Fruit fly (Drosophila melanogaster) Kc167 (cell line): ENCODE results near the gene CG33252.

ENCODE experiments used
- Myc ChIP-seq: fragments of >200 bp; optimal IDR thresholded peaks from 2 replicates; lab custom pipeline; 2017; ENCODE audit warnings: missing external identifiers
- Sin3A ChIP-seq: fragments of >200 bp; optimal IDR thresholded peaks from 2 replicates; lab custom pipeline; 2018; ENCODE audit warnings: missing external identifiers
- h ChIP-seq: fragments of >200 bp; optimal IDR thresholded peaks from 3 replicates; lab custom pipeline; 2018; ENCODE audit warnings: missing external identifiers
- insv ChIP-seq: fragments of >200 bp; optimal IDR thresholded peaks from 3 replicates; lab custom pipeline; 2018; ENCODE audit warnings: missing external identifiers
- psq ChIP-seq: fragments of >200 bp; optimal IDR thresholded peaks from 2 replicates; lab custom pipeline; 2017; ENCODE audit warnings: missing external identifiers
- ttk ChIP-seq: sonication (Bioruptor generic); optimal IDR thresholded peaks from 2 replicates; lab custom pipeline; 2017; ENCODE audit warnings: missing external identifiers

Gene CG33252

DNA sequence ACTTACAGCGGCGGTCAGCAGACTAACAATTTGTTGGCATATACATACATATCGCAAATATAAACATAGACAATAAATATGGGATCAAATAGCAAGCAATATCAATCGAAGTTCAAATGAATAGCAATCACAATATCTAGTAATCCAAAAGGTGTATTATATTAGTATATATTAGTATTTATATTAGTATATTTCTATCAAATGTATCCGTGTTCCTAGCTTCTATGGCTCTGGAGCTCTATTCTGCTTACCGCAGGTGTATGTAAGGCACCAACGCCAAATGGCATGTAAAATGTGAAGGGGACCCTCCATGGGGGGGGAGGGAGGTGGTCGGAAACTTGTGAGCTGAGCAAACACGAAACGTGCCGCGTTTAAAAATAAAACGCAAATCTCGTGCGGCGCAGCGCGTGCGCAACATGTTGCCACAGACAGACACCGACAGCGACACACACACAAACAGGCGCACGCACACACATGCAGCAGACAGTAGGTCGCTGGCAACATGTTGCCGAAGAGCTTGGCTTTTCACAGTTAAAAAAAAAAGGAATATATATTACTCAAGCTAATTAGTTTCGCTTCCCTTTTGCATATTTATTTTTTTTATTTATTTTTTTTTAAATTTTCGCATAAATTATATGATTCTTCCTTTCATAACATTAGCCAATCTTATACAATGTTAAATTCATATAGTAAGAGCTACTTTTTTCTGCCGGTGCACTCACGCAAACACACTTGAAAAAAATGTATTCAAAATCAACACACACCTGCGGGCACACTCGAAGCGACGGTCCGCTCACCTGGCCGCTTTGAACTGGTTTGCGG lies 33.7 kb upstream of the CG33252 start:
- no peak for TF ChIP-seq psq (lab: Kevin White, UChicago)
- no peak for TF ChIP-seq ttk (lab: Kevin White, UChicago)
- no peak for TF ChIP-seq Sin3A
- no peak for TF ChIP-seq h (lab: Kevin White, UChicago)
- TF ChIP-seq insv, result no peak
- TF ChIP-seq Myc (lab: Kevin White, UChicago), result no peak

DNA sequence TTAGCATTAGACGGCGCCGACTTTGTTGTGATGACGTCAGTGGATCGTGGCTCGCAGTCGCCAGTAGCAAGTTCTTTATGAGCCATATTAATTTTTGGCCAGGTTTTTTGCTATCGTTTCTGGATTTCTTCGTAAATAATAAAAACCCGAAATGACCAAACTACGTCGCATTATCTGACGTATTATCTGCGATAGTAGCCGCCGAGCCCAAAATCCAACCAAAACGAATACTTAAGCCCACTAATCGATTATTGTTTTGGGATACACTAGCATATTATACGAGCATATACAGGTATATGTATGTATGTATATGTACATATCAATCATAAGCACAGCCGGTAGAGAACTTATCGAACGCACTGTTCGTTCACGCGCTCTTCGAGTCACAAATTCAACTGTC lies 29.7 kb upstream of the CG33252 start:
- TF ChIP-seq psq (lab: Kevin White, UChicago) (no peak), ttk (lab: Kevin White, UChicago) (no peak), Sin3A (no peak), Myc (lab: Kevin White, UChicago) (no peak), insv (no peak), h (lab: Kevin White, UChicago) (no peak)

DNA sequence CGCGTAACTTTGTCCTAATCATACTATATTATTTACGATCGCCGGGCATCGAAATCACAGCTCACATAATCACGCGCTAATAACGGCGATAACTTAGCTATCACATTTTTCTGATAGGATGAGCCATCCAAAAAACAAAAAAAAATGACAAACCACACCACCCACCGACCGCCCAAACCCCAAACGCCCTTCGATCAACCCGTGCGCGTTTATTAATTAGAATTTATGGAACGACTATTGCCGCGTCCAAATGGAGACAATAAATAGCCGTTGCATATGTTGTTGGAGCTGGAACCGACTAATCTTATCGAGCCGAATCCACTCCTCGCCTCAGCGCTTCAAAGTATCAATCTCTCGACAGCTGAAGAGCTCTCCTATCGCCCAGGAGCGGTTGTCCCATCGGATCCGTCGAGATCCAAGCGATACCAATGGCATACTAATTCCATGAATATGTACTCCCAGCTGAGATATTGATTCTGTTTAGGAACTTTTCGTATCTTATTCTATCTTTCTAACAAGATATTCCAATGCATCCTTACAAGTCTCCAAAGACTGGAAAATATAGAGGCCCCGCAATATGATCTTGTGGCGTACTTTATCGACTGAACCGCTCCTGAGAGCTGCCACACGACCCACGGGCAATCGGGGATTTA lies 27.2 kb upstream of the CG33252 start:
- TF ChIP-seq ttk (lab: Kevin White, UChicago) (no peak), psq (lab: Kevin White, UChicago) (no peak), insv (no peak), h (lab: Kevin White, UChicago) (no peak), Sin3A (no peak), Myc (lab: Kevin White, UChicago) (no peak)

DNA sequence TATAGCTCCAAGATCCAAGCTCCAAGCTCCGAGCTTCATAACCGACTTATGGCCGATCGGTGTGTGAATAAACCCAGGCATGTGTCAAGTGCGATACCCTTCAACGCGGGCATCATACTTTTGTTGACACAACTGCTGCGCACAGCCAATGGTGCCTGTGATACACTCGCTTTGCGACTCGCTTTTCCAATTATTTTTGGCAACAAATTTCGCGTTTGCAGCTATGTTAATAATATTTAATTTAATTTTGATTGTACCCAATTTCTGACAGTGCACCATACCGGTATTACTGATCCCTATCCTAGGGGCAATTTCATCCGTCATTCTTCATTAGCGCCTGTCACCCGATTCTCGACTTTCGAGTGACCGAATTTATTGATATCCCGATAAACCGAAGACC lies 26.5 kb upstream of the CG33252 start:
- TF ChIP-seq ttk (lab: Kevin White, UChicago) (no peak), Sin3A (no peak), Myc (lab: Kevin White, UChicago) (no peak), psq (lab: Kevin White, UChicago) (no peak), insv (no peak), h (lab: Kevin White, UChicago) (no peak)

DNA sequence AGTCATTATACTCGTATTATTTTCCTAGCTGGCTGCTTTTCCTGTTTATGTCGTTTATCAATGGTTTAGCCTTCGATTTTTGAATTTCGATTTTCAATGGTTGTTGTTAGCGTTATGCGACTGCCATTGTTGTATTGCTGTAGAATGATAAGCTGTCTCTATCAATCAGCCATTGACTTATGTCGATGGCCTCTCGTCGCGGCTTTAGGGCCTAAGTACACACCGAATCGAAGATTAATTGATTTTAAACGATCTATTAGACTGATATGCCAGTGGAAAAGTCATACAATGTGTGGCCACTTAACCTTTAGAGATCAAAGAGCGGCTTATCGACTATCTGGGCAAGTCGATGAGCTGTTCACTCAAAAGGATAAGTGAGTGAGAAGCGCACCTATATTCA lies 25.6 kb upstream of the CG33252 start:
- no peak for TF ChIP-seq Sin3A

DNA sequence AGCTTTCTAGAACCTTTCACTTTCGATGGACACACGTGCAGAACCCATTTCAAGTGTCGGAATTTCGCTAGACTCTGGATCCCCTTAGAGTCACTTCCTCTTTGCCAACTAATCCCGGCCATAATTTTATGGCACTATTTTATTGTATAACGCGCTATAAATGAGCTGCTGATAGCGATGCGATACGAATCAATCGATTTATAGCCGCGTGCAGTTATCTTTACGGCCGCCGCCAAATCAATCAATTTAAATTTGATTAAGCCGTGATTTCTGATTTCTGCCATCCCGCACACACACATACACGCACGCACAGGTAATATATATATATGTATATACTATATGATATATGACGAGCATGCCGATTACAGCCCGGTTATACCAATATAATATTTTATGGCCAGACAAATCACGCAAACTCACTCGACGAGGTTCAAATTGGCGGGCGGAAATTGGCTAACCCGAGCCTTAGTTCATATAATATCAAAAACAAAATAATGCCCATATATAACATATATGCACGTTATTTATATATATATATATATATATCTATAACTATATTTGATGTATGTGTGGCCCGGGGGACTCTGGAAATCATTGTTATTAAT lies 23.8 kb upstream of the CG33252 start:
- TF ChIP-seq insv (no peak), h (lab: Kevin White, UChicago) (no peak), Sin3A (no peak), Myc (lab: Kevin White, UChicago) (no peak), ttk (lab: Kevin White, UChicago) (no peak), psq (lab: Kevin White, UChicago) (no peak)

DNA sequence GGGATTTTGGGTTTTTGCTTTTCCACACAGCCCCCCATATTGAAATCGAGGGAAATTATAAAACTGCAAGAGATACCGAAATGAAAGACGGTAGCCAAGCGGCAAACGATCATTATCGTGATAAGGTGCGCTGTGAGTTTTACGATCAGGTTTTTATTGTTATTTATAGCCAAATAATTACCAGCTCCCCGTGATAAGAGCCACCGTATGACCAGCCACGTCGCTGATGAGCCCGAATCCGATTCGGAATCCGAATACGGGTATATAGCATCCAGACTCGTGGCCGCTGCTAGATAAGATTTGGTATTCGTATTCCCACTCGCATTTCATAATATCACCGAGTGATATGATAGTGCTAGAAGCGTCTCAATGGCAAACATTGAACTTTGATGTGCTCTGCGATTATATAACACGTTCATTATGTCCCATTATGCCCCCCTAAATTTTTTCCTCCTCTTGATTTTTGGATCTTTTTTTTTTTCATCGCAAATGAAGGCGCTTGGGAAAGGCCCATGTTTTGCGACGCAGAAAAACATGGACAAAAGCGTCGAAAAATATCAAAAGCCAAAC lies 21.9 kb upstream of the CG33252 start:
- TF ChIP-seq Sin3A, result no peak
- no peak for TF ChIP-seq ttk (lab: Kevin White, UChicago)
- no peak for TF ChIP-seq psq (lab: Kevin White, UChicago)
- TF ChIP-seq h (lab: Kevin White, UChicago), result no peak
- TF ChIP-seq insv, result no peak
- TF ChIP-seq Myc (lab: Kevin White, UChicago), result no peak

DNA sequence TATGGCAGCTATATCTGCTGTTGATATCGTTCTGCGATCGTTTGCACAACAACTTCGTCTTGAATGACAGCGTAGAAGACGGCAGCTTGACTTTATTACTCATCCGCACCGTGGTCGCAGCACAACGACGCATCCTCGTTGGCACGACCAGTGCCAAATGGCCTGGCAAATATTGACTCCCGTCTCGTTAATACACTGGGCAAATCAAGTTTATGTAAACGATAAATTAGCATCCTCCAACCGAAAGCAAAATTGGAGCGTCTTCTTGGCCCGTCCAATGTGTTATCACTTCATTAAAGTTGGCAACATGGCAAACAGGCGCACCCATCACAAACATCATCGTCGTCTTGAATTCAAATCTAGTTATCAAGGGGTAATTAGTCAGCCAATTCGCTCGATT lies 20.5 kb upstream of the CG33252 start:
- no peak for TF ChIP-seq psq (lab: Kevin White, UChicago)
- TF ChIP-seq insv, result no peak
- no peak for TF ChIP-seq ttk (lab: Kevin White, UChicago)
- no peak for TF ChIP-seq Myc (lab: Kevin White, UChicago)
- no peak for TF ChIP-seq h (lab: Kevin White, UChicago)
- no peak for TF ChIP-seq Sin3A

DNA sequence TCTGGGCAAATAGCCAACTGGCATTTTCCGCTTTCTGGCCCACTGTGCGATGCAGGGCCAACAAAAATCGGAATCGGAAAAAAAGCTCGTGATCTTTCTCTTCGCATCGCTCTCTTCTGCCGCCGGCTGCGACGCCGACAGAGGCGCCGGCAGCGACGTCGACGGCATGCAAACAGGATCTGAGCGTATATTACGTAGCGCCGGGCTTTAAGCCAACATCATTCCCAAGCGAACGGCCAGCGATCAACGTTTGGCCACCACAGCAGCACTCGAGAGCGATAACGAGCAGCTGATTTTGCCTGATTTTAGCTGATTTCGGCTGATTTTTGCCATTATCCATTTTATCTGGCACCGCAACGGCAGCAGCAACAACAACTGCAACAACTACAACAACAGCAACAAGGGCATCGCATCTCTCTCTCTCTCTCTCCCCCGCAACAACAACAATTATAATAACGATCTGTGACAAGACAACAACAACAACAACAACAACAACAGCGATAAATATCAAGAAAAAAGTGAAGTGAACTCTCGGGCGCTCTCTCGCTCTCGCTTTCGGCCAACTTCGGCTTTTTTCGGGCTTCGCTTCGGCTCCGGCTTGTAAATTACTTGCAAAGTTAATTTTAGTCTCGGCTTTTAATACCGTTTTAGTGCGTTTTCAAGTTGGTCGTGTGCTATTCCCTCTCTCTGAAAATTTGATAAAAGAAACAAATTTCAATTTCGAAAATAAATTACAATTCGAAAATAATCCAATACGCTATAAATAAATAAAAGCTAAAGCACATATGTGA lies 16.2 kb upstream of the CG33252 start, which contains the start of gene CG4928:
CG4928 (plus strand) TSS at position 216 of the 791 bp plus-strand sequence.
- TF ChIP-seq ttk (lab: Kevin White, UChicago), result no peak
- TF ChIP-seq Sin3A, result no peak
- TF ChIP-seq insv, result no peak
- no peak for TF ChIP-seq Myc (lab: Kevin White, UChicago)
- no peak for TF ChIP-seq h (lab: Kevin White, UChicago)
- TF ChIP-seq psq (lab: Kevin White, UChicago), result no peak

DNA sequence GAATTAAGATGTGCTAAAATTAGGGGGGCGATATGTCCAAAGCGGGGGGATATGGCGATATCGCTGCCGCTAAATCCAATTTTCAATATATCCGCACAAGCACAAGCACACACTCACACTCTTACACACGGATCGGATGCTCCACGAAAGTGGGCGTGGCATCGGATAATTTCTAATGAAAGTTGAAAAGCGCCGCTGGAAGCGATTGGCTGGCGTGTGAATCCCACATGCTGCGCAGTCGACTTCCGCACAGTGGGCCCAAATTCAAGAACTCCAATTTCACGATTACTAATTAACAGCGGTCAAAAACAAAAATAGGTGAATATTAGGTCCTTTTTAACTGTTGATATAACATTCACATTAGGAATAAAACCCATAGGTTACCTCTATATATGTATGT lies 15.0 kb upstream of the CG33252 start:
- TF ChIP-seq insv (no peak), Sin3A (no peak), ttk (lab: Kevin White, UChicago) (no peak), h (lab: Kevin White, UChicago) (no peak), Myc (lab: Kevin White, UChicago) (no peak), psq (lab: Kevin White, UChicago) (no peak)

DNA sequence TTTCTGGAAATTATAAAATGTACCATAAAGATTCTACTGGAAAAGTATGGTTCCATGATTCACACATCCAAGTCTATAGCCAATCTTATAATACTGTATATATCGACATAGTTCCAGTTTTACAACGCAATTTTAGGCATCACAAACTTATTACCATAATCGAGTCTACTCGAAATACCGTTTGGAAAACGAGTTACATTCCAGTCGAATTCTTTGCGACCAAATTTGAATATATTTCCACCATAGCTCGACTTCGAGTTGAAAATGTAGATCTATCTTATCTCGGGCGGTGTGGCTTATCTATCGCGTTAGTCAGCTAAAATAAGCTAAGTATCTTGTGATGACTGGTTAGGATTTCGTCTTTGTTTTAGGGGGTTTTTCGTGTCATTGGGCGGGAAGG lies 12.9 kb upstream of the CG33252 start:
- TF ChIP-seq Sin3A, result no peak
- TF ChIP-seq ttk (lab: Kevin White, UChicago), result no peak
- TF ChIP-seq insv, result no peak
- no peak for TF ChIP-seq h (lab: Kevin White, UChicago)
- no peak for TF ChIP-seq psq (lab: Kevin White, UChicago)
- TF ChIP-seq Myc (lab: Kevin White, UChicago), result no peak
